Worm (Caenorhabditis elegans) whole organism, early embryonic: ENCODE data around the gene D2021.4.

Source experiments
- ama-1 ChIP-seq: fragments of 150-350 bp; optimal IDR thresholded peaks from 2 replicates; lab custom pipeline; 2014
- ceh-13 ChIP-seq: fragments of 200-800 bp; sonication (Bioruptor generic); optimal IDR thresholded peaks from 2 replicates; lab custom pipeline; 2018; ENCODE audit warnings: mild to moderate bottlenecking, missing genetic modification characterization, missing compliant biosample characterization
- flt-1 ChIP-seq: fragments of 200-800 bp; sonication (Bioruptor generic); IDR thresholded peaks from 2 replicates; pipeline ENCODE4 v1.3.6; 2022; ENCODE audit warnings: missing genetic modification characterization, missing compliant biosample characterization
- hmbx-1 ChIP-seq: sonication (generic microtip); optimal IDR thresholded peaks from 2 replicates; lab custom pipeline; 2016; ENCODE audit warnings: mild to moderate bottlenecking, missing genetic modification characterization, missing compliant biosample characterization
- hnd-1 ChIP-seq: sonication (generic microtip); optimal IDR thresholded peaks from 2 replicates; lab custom pipeline; 2016; ENCODE audit warnings: missing genetic modification characterization, missing compliant biosample characterization
- sea-1 ChIP-seq: fragments of 200-800 bp; sonication (Bioruptor generic); conservative IDR thresholded peaks from 2 replicates; pipeline ENCODE4 v1.3.6; 2022; ENCODE audit warnings: missing genetic modification characterization, missing compliant biosample characterization
- tra-4 ChIP-seq: sonication (generic microtip); optimal IDR thresholded peaks from 2 replicates; lab custom pipeline; 2017; ENCODE audit warnings: missing genetic modification characterization, missing compliant biosample characterization

DNA sequence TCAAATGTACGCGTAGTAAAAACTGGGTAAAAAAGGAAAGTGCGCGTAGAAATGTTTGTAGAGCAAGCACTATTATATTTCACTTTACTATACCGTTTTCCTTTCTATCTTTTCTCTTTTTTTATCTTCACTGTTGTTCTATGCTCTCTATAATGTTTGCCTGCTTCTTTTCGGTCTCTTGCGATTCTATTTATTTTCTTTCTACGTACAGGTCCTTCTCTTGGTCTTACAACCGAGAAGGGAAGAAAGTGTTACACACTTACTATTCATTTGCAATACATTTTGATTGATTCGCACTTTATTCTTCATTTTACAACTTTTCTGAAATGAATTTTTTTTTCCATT, 15.6 kb upstream of the D2021.4 start:
- TF ChIP-seq hmbx-1 (no peak), sea-1 (GFP tag; lab: Robert Waterston, UW) (no peak), ama-1 (lab: Kevin White, UChicago) (no peak), ceh-13 (GFP tag; lab: Kevin White, UChicago) (no peak), tra-4 (tag; lab: Kevin White, UChicago) (no peak), hnd-1 (tag; lab: Kevin White, UChicago) (no peak), flt-1 (no peak)
